Worm (Caenorhabditis elegans) whole organism, mixed stage, embryonic: Measurements from ENCODE around the gene F59A1.12.

ENCODE experiments used
- M03D4.4 ChIP-seq: sonication (generic microtip); optimal IDR thresholded peaks from 2 replicates; lab custom pipeline; 2017; ENCODE audit warnings: mild to moderate bottlenecking, missing genetic modification characterization, missing compliant biosample characterization
- cnd-1 ChIP-seq: fragments of 200-800 bp; sonication (Bioruptor generic); optimal IDR thresholded peaks from 2 replicates; lab custom pipeline; 2018; ENCODE audit warnings: mild to moderate bottlenecking, missing genetic modification characterization, missing compliant biosample characterization
- hlh-1 ChIP-seq: fragments of 150-350 bp; optimal IDR thresholded peaks from 2 replicates; lab custom pipeline; 2014; ENCODE audit warnings: missing biosample characterization, missing genetic modification reagents, missing genetic modification characterization
- mep-1 ChIP-seq: fragments of 150-350 bp; optimal IDR thresholded peaks from 2 replicates; lab custom pipeline; 2017; ENCODE audit warnings: missing biosample characterization, missing genetic modification reagents, missing genetic modification characterization, inconsistent platforms
- nhr-237 ChIP-seq: fragments of 150-350 bp; optimal IDR thresholded peaks from 2 replicates; lab custom pipeline; 2014; ENCODE audit warnings: missing biosample characterization, missing genetic modification characterization
- nhr-28 ChIP-seq: fragments of 150-350 bp; optimal IDR thresholded peaks from 2 replicates; lab custom pipeline; 2014; ENCODE audit warnings: missing biosample characterization, missing genetic modification characterization
- pha-4 ChIP-seq: fragments of 150-350 bp; optimal IDR thresholded peaks from 2 replicates; lab custom pipeline; 2018; ENCODE audit warnings: missing biosample characterization, missing genetic modification reagents, missing genetic modification characterization
- snpc-4 ChIP-seq: fragments of 150-350 bp; optimal IDR thresholded peaks from 2 replicates; lab custom pipeline; 2014; ENCODE audit warnings: missing biosample characterization, missing genetic modification characterization
- sptf-1 ChIP-seq: sonication (generic microtip); optimal IDR thresholded peaks from 2 replicates; lab custom pipeline; 2017; ENCODE audit warnings: mild to moderate bottlenecking, missing genetic modification characterization, moderate library complexity, missing compliant biosample characterization
- tbx-8 ChIP-seq: fragments of 200-800 bp; sonication (Bioruptor generic); optimal IDR thresholded peaks from 2 replicates; lab custom pipeline; 2018; ENCODE audit warnings: mild to moderate bottlenecking, missing genetic modification characterization, moderate library complexity, missing compliant biosample characterization
- unc-120 ChIP-seq: sonication (generic microtip); optimal IDR thresholded peaks from 2 replicates; lab custom pipeline; 2017; ENCODE audit warnings: missing genetic modification characterization, missing compliant biosample characterization; ENCODE audit not compliant: poor library complexity, severe bottlenecking
- unc-62 ChIP-seq: fragments of 150-350 bp; optimal IDR thresholded peaks from 2 replicates; lab custom pipeline; 2014; ENCODE audit warnings: missing biosample characterization, missing genetic modification reagents, missing genetic modification characterization
- ztf-11 ChIP-seq: fragments of 150-350 bp; optimal IDR thresholded peaks from 2 replicates; lab custom pipeline; 2014; ENCODE audit warnings: missing biosample characterization, missing genetic modification characterization

ce11 chrV:17673343-17673742, 5.8 kb upstream of the F59A1.12 start, which contains the start of gene str-93:
- TF ChIP-seq unc-62 (GFP tag; lab: Kevin White, UChicago) = no peak
- no peak for TF ChIP-seq ztf-11 (tag; lab: Kevin White, UChicago)
- no peak for TF ChIP-seq sptf-1 (tag; lab: Kevin White, UChicago)
- no peak for TF ChIP-seq pha-4 (tag; lab: Kevin White, UChicago)
- no peak for TF ChIP-seq nhr-28 (tag; lab: Kevin White, UChicago)
- no peak for TF ChIP-seq M03D4.4 (tag; lab: Kevin White, UChicago)
- TF ChIP-seq hlh-1 = no peak
- TF ChIP-seq cnd-1 = no peak
- TF ChIP-seq mep-1 = no peak
- TF ChIP-seq snpc-4 (tag; lab: Kevin White, UChicago) = no peak
- no peak for TF ChIP-seq tbx-8
- TF ChIP-seq nhr-237 (tag; lab: Kevin White, UChicago) = no peak
- no peak for TF ChIP-seq unc-120
